Worm (Caenorhabditis elegans) whole organism, L3 larva: ENCODE measurements around the gene Y43C5A.3.

ENCODE experiments used
- R02D3.7 ChIP-seq: fragments of 150-350 bp; optimal IDR thresholded peaks from 2 replicates; lab custom pipeline; 2014; ENCODE audit warnings: missing biosample characterization, missing genetic modification characterization
- ZK546.5 ChIP-seq: sonication (generic microtip); optimal IDR thresholded peaks from 2 replicates; lab custom pipeline; 2017; ENCODE audit warnings: missing biosample characterization, missing genetic modification characterization
- ama-1 ChIP-seq: fragments of 150-350 bp; optimal IDR thresholded peaks from 2 replicates; lab custom pipeline; 2018
- ceh-16 ChIP-seq: sonication (generic microtip); optimal IDR thresholded peaks from 2 replicates; lab custom pipeline; 2017; ENCODE audit warnings: missing biosample characterization, missing genetic modification characterization
- egl-27 ChIP-seq: sonication (generic microtip); optimal IDR thresholded peaks from 4 replicates; lab custom pipeline; 2017; ENCODE audit warnings: missing biosample characterization, missing genetic modification reagents, missing genetic modification characterization
- elt-3 ChIP-seq, 3 experiments: fragments of 150-350 bp in 1 of 3; sonication (generic microtip) in 2 of 3; optimal IDR thresholded peaks; 2 replicates in 2 of 3; 4 replicates in 1 of 3; lab custom pipeline; 2014 to 2017; ENCODE audit warnings: missing biosample characterization in 3 of 3, missing genetic modification characterization in 3 of 3
- nhr-28 ChIP-seq: fragments of 150-350 bp; optimal IDR thresholded peaks from 2 replicates; lab custom pipeline; 2014; ENCODE audit warnings: missing biosample characterization, missing genetic modification characterization
- nhr-77 ChIP-seq: fragments of 150-350 bp; optimal IDR thresholded peaks from 2 replicates; lab custom pipeline; 2014; ENCODE audit warnings: missing biosample characterization, missing genetic modification characterization

DNA sequence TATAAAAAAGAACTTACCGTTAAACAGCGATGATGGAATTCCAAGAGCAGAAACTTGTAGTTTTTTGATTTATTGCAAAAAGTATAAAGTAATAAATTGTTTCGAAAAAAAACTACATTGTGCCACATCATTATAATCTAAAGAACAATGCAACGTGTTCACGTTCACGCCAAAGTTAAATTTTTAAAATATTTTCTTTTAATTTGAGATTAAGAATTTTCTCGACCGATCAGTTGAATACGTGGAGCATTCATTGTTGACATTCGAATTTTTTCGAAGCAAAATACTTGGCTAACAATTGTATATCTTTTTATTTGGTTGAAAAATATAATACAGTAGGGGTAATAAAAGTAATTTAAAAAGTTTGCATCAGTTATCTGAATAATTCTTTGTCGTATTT, 42.9 kb upstream of the Y43C5A.3 start, which contains the start of gene F01G10.5:
- TF ChIP-seq R02D3.7 (no peak), ZK546.5 (tag; lab: Kevin White, UChicago) (no peak), ama-1 (lab: Kevin White, UChicago) (no peak), nhr-77 (tag; lab: Kevin White, UChicago) (no peak), elt-3 (tag; optimal IDR thresholded peaks at IDR 0.05; lab: Kevin White, UChicago) (no peak), ceh-16 (tag; lab: Kevin White, UChicago) (no peak), nhr-28 (tag; lab: Kevin White, UChicago) (no peak), egl-27 (no peak)
